Worm (Caenorhabditis elegans) whole organism, young adult: Measurements from ENCODE around the gene C56C10.7.

Experiments used
- D2030.7 ChIP-seq: fragments of 200-800 bp; sonication (Bioruptor generic); IDR thresholded peaks from 2 replicates; pipeline ENCODE4 v1.3.6; 2022; ENCODE audit warnings: missing genetic modification reagents, missing genetic modification characterization, missing compliant biosample characterization
- F33H1.4 ChIP-seq: fragments of 200-800 bp; sonication (Bioruptor generic); IDR thresholded peaks from 2 replicates; pipeline ENCODE4 v1.3.6; 2022; ENCODE audit warnings: missing genetic modification reagents, missing genetic modification characterization, missing compliant biosample characterization
- F49E8.2 ChIP-seq: sonication (generic microtip); optimal IDR thresholded peaks from 3 replicates; lab custom pipeline; 2017; ENCODE audit warnings: missing genetic modification characterization, mild to moderate bottlenecking, missing compliant biosample characterization, antibody characterized with exemption, moderate library complexity; ENCODE audit not compliant: insufficient read depth
- F52B5.7 ChIP-seq: sonication (generic microtip); optimal IDR thresholded peaks from 2 replicates; lab custom pipeline; 2016; ENCODE audit warnings: mild to moderate bottlenecking, missing genetic modification characterization, missing compliant biosample characterization
- Y53F4B.3 ChIP-seq: fragments of 200-800 bp; sonication (Bioruptor generic); IDR thresholded peaks from 2 replicates; pipeline ENCODE4 v1.3.6; 2022; ENCODE audit warnings: missing genetic modification reagents, missing genetic modification characterization, missing compliant biosample characterization
- Y53G8AR.9 ChIP-seq: fragments of 200-800 bp; sonication (Bioruptor generic); conservative IDR thresholded peaks from 2 replicates; pipeline ENCODE4 v1.3.6; 2022; ENCODE audit warnings: missing genetic modification reagents, missing genetic modification characterization, missing compliant biosample characterization
- Y79H2A.3 ChIP-seq: fragments of 200-800 bp; sonication (Bioruptor generic); conservative IDR thresholded peaks from 2 replicates; pipeline ENCODE4 v1.3.6; 2022; ENCODE audit warnings: missing genetic modification reagents, missing genetic modification characterization, missing compliant biosample characterization
- aptf-3 ChIP-seq: fragments of 200-800 bp; sonication (Bioruptor generic); IDR thresholded peaks from 2 replicates; pipeline ENCODE4 v1.3.6; 2022; ENCODE audit warnings: missing genetic modification characterization, missing compliant biosample characterization
- attf-3 ChIP-seq: fragments of 200-800 bp; sonication (Bioruptor generic); conservative IDR thresholded peaks from 2 replicates; pipeline ENCODE4 v1.3.6; 2022; ENCODE audit warnings: missing genetic modification reagents, missing genetic modification characterization, missing compliant biosample characterization
- cebp-2 ChIP-seq: fragments of 200-800 bp; sonication (Bioruptor generic); IDR thresholded peaks from 2 replicates; pipeline ENCODE4 v1.3.6; 2022; ENCODE audit warnings: missing genetic modification characterization, missing compliant biosample characterization
- chd-7 ChIP-seq: sonication (generic microtip); optimal IDR thresholded peaks from 2 replicates; lab custom pipeline; 2016; ENCODE audit warnings: mild to moderate bottlenecking, missing genetic modification characterization, moderate library complexity, missing compliant biosample characterization
- efl-1 ChIP-seq: fragments of 150-350 bp; optimal IDR thresholded peaks from 2 replicates; lab custom pipeline; 2014; ENCODE audit warnings: missing biosample characterization, missing genetic modification reagents, missing genetic modification characterization
- egrh-3 ChIP-seq: fragments of 200-800 bp; sonication (Bioruptor generic); IDR thresholded peaks from 2 replicates; pipeline ENCODE4 v1.3.6; 2022; ENCODE audit warnings: missing genetic modification reagents, missing genetic modification characterization, missing compliant biosample characterization
- gei-17 ChIP-seq: fragments of 200-800 bp; sonication (Bioruptor generic); optimal IDR thresholded peaks from 2 replicates; lab custom pipeline; 2018; ENCODE audit warnings: mild to moderate bottlenecking, missing genetic modification characterization, missing compliant biosample characterization
- hlh-26 ChIP-seq: fragments of 200-800 bp; sonication (Bioruptor generic); conservative IDR thresholded peaks from 2 replicates; pipeline ENCODE4 v1.3.6; 2022; ENCODE audit warnings: missing genetic modification reagents, missing genetic modification characterization, missing compliant biosample characterization
- hmg-1.2 ChIP-seq: fragments of 200-800 bp; sonication (Bioruptor generic); IDR thresholded peaks from 2 replicates; pipeline ENCODE4 v1.3.6; 2022; ENCODE audit warnings: missing genetic modification reagents, missing genetic modification characterization, missing compliant biosample characterization
- hmg-20 ChIP-seq: fragments of 200-800 bp; sonication (Bioruptor generic); IDR thresholded peaks from 2 replicates; pipeline ENCODE4 v1.3.6; 2022; ENCODE audit warnings: missing genetic modification reagents, missing genetic modification characterization, missing compliant biosample characterization
- hsf-1 ChIP-seq: fragments of 200-800 bp; sonication (Bioruptor generic); IDR thresholded peaks from 2 replicates; pipeline ENCODE4 v1.3.6; 2022; ENCODE audit warnings: missing genetic modification reagents, missing genetic modification characterization, missing compliant biosample characterization
- lag-1 ChIP-seq: fragments of 200-800 bp; sonication (Bioruptor generic); IDR thresholded peaks from 2 replicates; pipeline ENCODE4 v1.3.6; 2022; ENCODE audit warnings: missing genetic modification reagents, missing genetic modification characterization, missing compliant biosample characterization
- lsl-1 ChIP-seq: fragments of 200-800 bp; sonication (Bioruptor generic); optimal IDR thresholded peaks from 2 replicates; lab custom pipeline; 2018; ENCODE audit warnings: mild to moderate bottlenecking, missing genetic modification characterization, moderate library complexity, missing compliant biosample characterization
- lsy-27 ChIP-seq: sonication (generic microtip); optimal IDR thresholded peaks from 2 replicates; lab custom pipeline; 2017; ENCODE audit warnings: missing genetic modification characterization, mild to moderate bottlenecking, missing compliant biosample characterization, antibody characterized with exemption, missing genotype, borderline replicate concordance; ENCODE audit not compliant: insufficient read depth
- madf-10 ChIP-seq: sonication (generic microtip); optimal IDR thresholded peaks from 2 replicates; lab custom pipeline; 2016; ENCODE audit warnings: mild to moderate bottlenecking, missing genetic modification characterization, missing compliant biosample characterization
- madf-3 ChIP-seq: fragments of 200-800 bp; sonication (Bioruptor generic); IDR thresholded peaks from 2 replicates; pipeline ENCODE4 v1.3.6; 2022; ENCODE audit warnings: missing genetic modification reagents, missing genetic modification characterization, missing compliant biosample characterization
- madf-6 ChIP-seq: fragments of 200-800 bp; sonication (Bioruptor generic); IDR thresholded peaks from 2 replicates; pipeline ENCODE4 v1.3.6; 2022; ENCODE audit warnings: missing genetic modification reagents, missing genetic modification characterization, missing compliant biosample characterization
- madf-8 ChIP-seq: fragments of 200-800 bp; sonication (Bioruptor generic); conservative IDR thresholded peaks from 2 replicates; pipeline ENCODE4 v1.3.6; 2022; ENCODE audit warnings: missing genetic modification reagents, missing genetic modification characterization, missing compliant biosample characterization
- mel-28 ChIP-seq: sonication (generic microtip); optimal IDR thresholded peaks from 2 replicates; lab custom pipeline; 2016; ENCODE audit warnings: borderline replicate concordance, mild to moderate bottlenecking, missing genetic modification characterization, missing compliant biosample characterization
- nfyb-1 ChIP-seq: fragments of 200-800 bp; sonication (Bioruptor generic); IDR thresholded peaks from 2 replicates; pipeline ENCODE4 v1.3.6; 2022; ENCODE audit warnings: missing genetic modification reagents, missing genetic modification characterization, missing compliant biosample characterization
- nhr-27 ChIP-seq: fragments of 200-800 bp; sonication (Bioruptor generic); optimal IDR thresholded peaks from 2 replicates; lab custom pipeline; 2018; ENCODE audit warnings: mild to moderate bottlenecking, missing genetic modification characterization, moderate library complexity, missing compliant biosample characterization
- nhr-90 ChIP-seq: sonication (generic microtip); optimal IDR thresholded peaks from 2 replicates; lab custom pipeline; 2016; ENCODE audit warnings: missing genotype, mild to moderate bottlenecking, missing genetic modification characterization, missing compliant biosample characterization
- pbrm-1 ChIP-seq: fragments of 200-800 bp; sonication (Bioruptor generic); IDR thresholded peaks from 2 replicates; pipeline ENCODE4 v1.3.6; 2022; ENCODE audit warnings: missing genetic modification reagents, missing genetic modification characterization, missing compliant biosample characterization
- snpc-1.3 ChIP-seq: sonication (generic microtip); optimal IDR thresholded peaks from 2 replicates; lab custom pipeline; 2017; ENCODE audit warnings: missing genetic modification characterization, mild to moderate bottlenecking, missing compliant biosample characterization, antibody characterized with exemption, moderate library complexity, missing genotype, missing genetic modification reagents; ENCODE audit not compliant: insufficient read depth
- snpc-4 ChIP-seq, 5 experiments: fragments of 150-350 bp in 1 of 5; sonication (generic microtip) in 4 of 5; optimal IDR thresholded peaks; 2 replicates each; lab custom pipeline; 2014 to 2018; ENCODE audit warnings: missing genetic modification characterization in 5 of 5, missing biosample characterization in 3 of 5, antibody characterized with exemption in 2 of 5, mild to moderate bottlenecking in 2 of 5, missing compliant biosample characterization in 2 of 5, missing genotype in 2 of 5, moderate library complexity in 2 of 5, missing genetic modification reagents in 1 of 5
- tbp1 ChIP-seq: fragments of 200-800 bp; sonication (Bioruptor generic); optimal IDR thresholded peaks from 2 replicates; lab custom pipeline; 2018; ENCODE audit warnings: mild to moderate bottlenecking, missing genetic modification characterization, missing compliant biosample characterization
- xnd-1 ChIP-seq: sonication (generic microtip); optimal IDR thresholded peaks from 2 replicates; lab custom pipeline; 2016; ENCODE audit warnings: missing genotype, missing genetic modification reagents, missing genetic modification characterization, missing compliant biosample characterization
- zfh-2 ChIP-seq: fragments of 200-800 bp; sonication (Bioruptor generic); conservative IDR thresholded peaks from 2 replicates; pipeline ENCODE4 v1.3.6; 2022; ENCODE audit warnings: missing genetic modification reagents, missing genetic modification characterization, missing compliant biosample characterization
- ztf-26 ChIP-seq: sonication (generic microtip); optimal IDR thresholded peaks from 2 replicates; lab custom pipeline; 2017; ENCODE audit warnings: missing genetic modification characterization, missing compliant biosample characterization
- ztf-28 ChIP-seq: fragments of 200-800 bp; sonication (Bioruptor generic); IDR thresholded peaks from 2 replicates; pipeline ENCODE4 v1.3.6; 2022; ENCODE audit warnings: missing genetic modification reagents, missing genetic modification characterization, missing compliant biosample characterization
- ztf-6 ChIP-seq: fragments of 200-800 bp; sonication (Bioruptor generic); IDR thresholded peaks from 2 replicates; pipeline ENCODE4 v1.3.6; 2022; ENCODE audit warnings: missing genetic modification reagents, missing genetic modification characterization, missing compliant biosample characterization

The C56C10.7 gene

ce11 chrII:6598050-6598449 is 10.7 kb upstream of the C56C10.7 start, which contains the start of gene dnj-8:
Gene dnj-8 (minus strand): TSS chrII:6598080.
- no peak for TF ChIP-seq hmg-20
- TF ChIP-seq Y79H2A.3 (GFP tag; lab: Robert Waterston, UW) = no peak
- TF ChIP-seq lag-1 (GFP tag; lab: Robert Waterston, UW) = no peak
- no peak for TF ChIP-seq ztf-6
- TF ChIP-seq tbp1 = no peak
- no peak for TF ChIP-seq madf-3 (GFP tag; lab: Robert Waterston, UW)
- TF ChIP-seq nhr-90 (tag; lab: Kevin White, UChicago) = no peak
- no peak for TF ChIP-seq gei-17 (GFP tag; lab: Kevin White, UChicago)
- TF ChIP-seq mel-28 = no peak
- TF ChIP-seq nhr-27 = no peak
- TF ChIP-seq cebp-2 = no peak

ce11 chrII:6597507-6597906 is 10.1 kb upstream of the C56C10.7 start:
- TF ChIP-seq madf-10 (tag; lab: Kevin White, UChicago) = no peak
- TF ChIP-seq zfh-2 (GFP tag; lab: Robert Waterston, UW) = no peak
- TF ChIP-seq lsl-1 (GFP tag; lab: Kevin White, UChicago) = peak; percentile 83
- peak; percentile 81 for TF ChIP-seq madf-6
- peak; percentile 27 for TF ChIP-seq xnd-1 (tag; lab: Kevin White, UChicago)
- no peak for TF ChIP-seq aptf-3 (GFP tag; lab: Robert Waterston, UW)
- TF ChIP-seq attf-3 (GFP tag; lab: Robert Waterston, UW) = no peak
- TF ChIP-seq D2030.7 = 0 out of 2 replicates have a peak, but pooled peaks have one; percentile 29
- TF ChIP-seq hsf-1 = no peak
- TF ChIP-seq pbrm-1 (GFP tag; lab: Robert Waterston, UW) = no peak
- TF ChIP-seq F33H1.4 (GFP tag; lab: Robert Waterston, UW) = peak; percentile 83
- TF ChIP-seq efl-1 (GFP tag; lab: Kevin White, UChicago) = peak; percentile 15
- no peak for TF ChIP-seq hmg-1.2
- TF ChIP-seq Y53G8AR.9 = no peak
- peak; percentile 62 for TF ChIP-seq madf-8 (GFP tag; lab: Robert Waterston, UW)

- TF ChIP-seq madf-3 (GFP tag; lab: Robert Waterston, UW) (no peak), egrh-3 (GFP tag; lab: Robert Waterston, UW) (no peak), F52B5.7 (tag; lab: Kevin White, UChicago) (no peak), ztf-28 (no peak), nfyb-1 (GFP tag; lab: Robert Waterston, UW) (no peak), F49E8.2 (tag; lab: Kevin White, UChicago) (no peak), snpc-1.3 (tag; lab: Kevin White, UChicago) (no peak), snpc-4 (GFP tag; optimal IDR thresholded peaks at IDR 0.05; lab: Kevin White, UChicago) (no peak), snpc-4 (tag; optimal IDR thresholded peaks at IDR 0.05; lab: Kevin White, UChicago) (no peak), ztf-26 (tag; lab: Kevin White, UChicago) (no peak), F33H1.4 (GFP tag; lab: Robert Waterston, UW) (no peak), hlh-26 (no peak), lsy-27 (tag; lab: Kevin White, UChicago) (no peak), chd-7 (tag; lab: Kevin White, UChicago) (no peak), Y53F4B.3 (no peak)
- TF ChIP-seq, all 124 proteins: peak for 0
Measured at ce11 chrII:6594151-6594550, 6.8 kb upstream of the C56C10.7 start, which contains the start of gene aipr-1. Gene aipr-1 (minus strand): TSS chrII:6594251.
